Fruit fly (Drosophila melanogaster) whole organism, embryonic: ENCODE results near the gene CG17801.

Source experiments
- Abd-B ChIP-seq: fragments of 200-800 bp; sonication (Bioruptor generic); optimal IDR thresholded peaks from 2 replicates; lab custom pipeline; 2018; ENCODE audit warnings: missing biosample characterization, mild to moderate bottlenecking, missing genetic modification characterization, moderate library complexity
- CG10267 ChIP-seq: fragments of 200-800 bp; sonication (Bioruptor generic); optimal IDR thresholded peaks from 2 replicates; lab custom pipeline; 2018; ENCODE audit warnings: missing biosample characterization, mild to moderate bottlenecking, missing genetic modification characterization, moderate library complexity
- CG10274 ChIP-seq: fragments of 200-800 bp; sonication (Bioruptor generic); optimal IDR thresholded peaks from 3 replicates; lab custom pipeline; 2017; ENCODE audit warnings: missing biosample characterization, mild to moderate bottlenecking, missing genetic modification characterization
- CG11504 ChIP-seq: fragments of 200-800 bp; sonication (Bioruptor generic); optimal IDR thresholded peaks from 3 replicates; lab custom pipeline; 2019; ENCODE audit warnings: missing biosample characterization, mild to moderate bottlenecking, missing genetic modification characterization, moderate library complexity
- CG12391 ChIP-seq: fragments of 200-800 bp; sonication (Bioruptor generic); optimal IDR thresholded peaks from 3 replicates; lab custom pipeline; 2018; ENCODE audit warnings: missing biosample characterization, mild to moderate bottlenecking, missing genetic modification characterization, moderate library complexity
- CG15011 ChIP-seq: fragments of 200-800 bp; sonication (Bioruptor generic); optimal IDR thresholded peaks from 3 replicates; lab custom pipeline; 2018; ENCODE audit warnings: missing biosample characterization, mild to moderate bottlenecking, missing genetic modification characterization
- CG15479 ChIP-seq: fragments of 200-800 bp; sonication (Bioruptor generic); optimal IDR thresholded peaks from 3 replicates; lab custom pipeline; 2019; ENCODE audit warnings: missing biosample characterization, mild to moderate bottlenecking, missing genetic modification characterization, moderate library complexity
- CG1602 ChIP-seq: fragments of 200-800 bp; sonication (Bioruptor generic); optimal IDR thresholded peaks from 3 replicates; lab custom pipeline; 2016; ENCODE audit warnings: missing biosample characterization, missing genetic modification characterization
- CG17568 ChIP-seq: fragments of 200-800 bp; sonication (Bioruptor generic); optimal IDR thresholded peaks from 2 replicates; lab custom pipeline; 2018; ENCODE audit warnings: missing biosample characterization, mild to moderate bottlenecking, missing genetic modification characterization, moderate library complexity
- CG18599 ChIP-seq: fragments of 200-800 bp; sonication (Bioruptor generic); optimal IDR thresholded peaks from 3 replicates; lab custom pipeline; 2017; ENCODE audit warnings: missing biosample characterization, missing genetic modification characterization, mild to moderate bottlenecking, moderate library complexity, missing genetic modification reagents
- CG4424 ChIP-seq: fragments of 200-800 bp; sonication (Bioruptor generic); optimal IDR thresholded peaks from 3 replicates; lab custom pipeline; 2016; ENCODE audit warnings: missing biosample characterization, missing genetic modification characterization
- CG5953 ChIP-seq: fragments of 200-800 bp; sonication (Bioruptor generic); IDR thresholded peaks from 2 replicates; pipeline ENCODE4 v1.3.6; 2022; ENCODE audit warnings: missing biosample characterization, missing genetic modification characterization
- CG7556 ChIP-seq: fragments of 200-800 bp; sonication (Bioruptor generic); optimal IDR thresholded peaks from 2 replicates; lab custom pipeline; 2017; ENCODE audit warnings: missing biosample characterization, mild to moderate bottlenecking, missing genetic modification characterization
- CG7987 ChIP-seq: fragments of 200-800 bp; sonication (Bioruptor generic); optimal IDR thresholded peaks from 2 replicates; lab custom pipeline; 2018; ENCODE audit warnings: missing biosample characterization, mild to moderate bottlenecking, missing genetic modification characterization, moderate library complexity
- CG8924 ChIP-seq: fragments of 200-800 bp; optimal IDR thresholded peaks from 3 replicates; lab custom pipeline; 2019; ENCODE audit warnings: missing biosample characterization, mild to moderate bottlenecking, missing genetic modification characterization, moderate library complexity
- CG9215 ChIP-seq: fragments of 200-800 bp; sonication (Bioruptor generic); IDR thresholded peaks from 2 replicates; pipeline ENCODE4 v1.3.6; 2022; ENCODE audit warnings: missing biosample characterization, missing genetic modification characterization
- CoRest ChIP-seq: fragments of 200-800 bp; sonication (Bioruptor generic); optimal IDR thresholded peaks from 3 replicates; lab custom pipeline; 2018; ENCODE audit warnings: missing biosample characterization, mild to moderate bottlenecking, missing genetic modification characterization, moderate library complexity
- D ChIP-seq, 2 experiments: fragments of 200-800 bp in 1 of 2; fragments of >200 bp in 1 of 2; sonication (Bioruptor generic) in 1 of 2; optimal IDR thresholded peaks; 2 replicates in 1 of 2; 3 replicates in 1 of 2; lab custom pipeline; 2017; ENCODE audit warnings: mild to moderate bottlenecking in 1 of 2, missing biosample characterization in 1 of 2, missing genetic modification characterization in 1 of 2, missing genetic modification reagents in 1 of 2
- D19A ChIP-seq: fragments of 200-800 bp; optimal IDR thresholded peaks from 3 replicates; lab custom pipeline; 2019; ENCODE audit warnings: missing biosample characterization, mild to moderate bottlenecking, missing genetic modification characterization, moderate library complexity
- Dad ChIP-seq: fragments of 200-800 bp; sonication (Bioruptor generic); optimal IDR thresholded peaks from 3 replicates; lab custom pipeline; 2016; ENCODE audit warnings: missing biosample characterization, missing genetic modification characterization
- Dek ChIP-seq: fragments of 200-800 bp; sonication (Bioruptor generic); optimal IDR thresholded peaks from 3 replicates; lab custom pipeline; 2019; ENCODE audit warnings: missing biosample characterization, mild to moderate bottlenecking, missing genetic modification characterization, moderate library complexity
- Doc3 ChIP-seq: fragments of 200-800 bp; sonication (Bioruptor generic); IDR thresholded peaks from 3 replicates; pipeline ENCODE4 v1.3.6; 2022; ENCODE audit warnings: missing biosample characterization, missing genetic modification characterization; ENCODE audit not compliant: partially characterized antibody
- E2f2 ChIP-seq: fragments of 200-800 bp; sonication (Bioruptor generic); IDR thresholded peaks from 2 replicates; pipeline ENCODE4 v1.3.6; 2022; ENCODE audit warnings: missing biosample characterization, missing genetic modification characterization
- Fer3 ChIP-seq: fragments of 200-800 bp; sonication (Bioruptor generic); optimal IDR thresholded peaks from 2 replicates; lab custom pipeline; 2018; ENCODE audit warnings: missing biosample characterization, mild to moderate bottlenecking, missing genetic modification characterization, moderate library complexity
- GATAe ChIP-seq: fragments of 200-800 bp; sonication (Bioruptor generic); conservative IDR thresholded peaks from 2 replicates; pipeline ENCODE4 v1.3.6; 2022; ENCODE audit warnings: missing biosample characterization, missing genetic modification characterization
- Gsc ChIP-seq: fragments of 200-800 bp; sonication (Bioruptor generic); IDR thresholded peaks from 2 replicates; pipeline ENCODE4 v1.3.6; 2022; ENCODE audit warnings: missing biosample characterization, missing genetic modification characterization
- HLH3B ChIP-seq: fragments of 200-800 bp; sonication (Bioruptor generic); IDR thresholded peaks from 2 replicates; pipeline ENCODE4 v1.3.6; 2022; ENCODE audit warnings: missing biosample characterization, missing genetic modification characterization
- Hr3 ChIP-seq: fragments of 200-800 bp; sonication (Bioruptor generic); optimal IDR thresholded peaks from 3 replicates; lab custom pipeline; 2016; ENCODE audit warnings: missing biosample characterization, missing genetic modification characterization
- Hr78 ChIP-seq, 2 experiments: fragments of 200-800 bp in 1 of 2; fragments of >200 bp in 1 of 2; sonication (Bioruptor generic) in 1 of 2; optimal IDR thresholded peaks; 2 replicates each; lab custom pipeline; 2017 to 2019; ENCODE audit warnings: missing biosample characterization in 2 of 2, missing genetic modification characterization in 2 of 2, mild to moderate bottlenecking in 1 of 2, moderate library complexity in 1 of 2
- Meics ChIP-seq: fragments of 200-800 bp; sonication (Bioruptor generic); optimal IDR thresholded peaks from 2 replicates; lab custom pipeline; 2017; ENCODE audit warnings: missing biosample characterization, mild to moderate bottlenecking, missing genetic modification characterization
- NC2β ChIP-seq: fragments of 200-800 bp; sonication (Bioruptor generic); optimal IDR thresholded peaks from 2 replicates; lab custom pipeline; 2016; ENCODE audit warnings: missing biosample characterization, missing genetic modification characterization
- Ptx1 ChIP-seq: fragments of 200-800 bp; sonication (Bioruptor generic); IDR thresholded peaks from 2 replicates; pipeline ENCODE4 v1.3.6; 2022; ENCODE audit warnings: missing biosample characterization, missing genetic modification characterization
- Trl ChIP-seq, 3 experiments: fragments of >200 bp in 2 of 3; fragments of 200-800 bp in 1 of 3; sonication (Bioruptor generic) in 1 of 3; optimal IDR thresholded peaks; 2 replicates in 1 of 3; 3 replicates in 2 of 3; lab custom pipeline; 2016 to 2017; ENCODE audit warnings: missing biosample characterization in 1 of 3, missing genetic modification characterization in 1 of 3
- al ChIP-seq: fragments of 200-800 bp; sonication (Bioruptor generic); IDR thresholded peaks from 2 replicates; pipeline ENCODE4 v1.3.6; 2022; ENCODE audit warnings: missing biosample characterization, missing genetic modification characterization
- bowl ChIP-seq: fragments of 200-800 bp; sonication (Bioruptor generic); IDR thresholded peaks from 2 replicates; pipeline ENCODE4 v1.3.6; 2022; ENCODE audit warnings: missing biosample characterization, missing genetic modification characterization
- crol ChIP-seq: fragments of 200-800 bp; sonication (Bioruptor generic); IDR thresholded peaks from 2 replicates; pipeline ENCODE4 v1.3.6; 2022; ENCODE audit warnings: missing biosample characterization, missing genetic modification characterization
- dan ChIP-seq: fragments of 200-800 bp; sonication (Bioruptor generic); IDR thresholded peaks from 2 replicates; pipeline ENCODE4 v1.3.6; 2022; ENCODE audit warnings: missing biosample characterization, missing genetic modification characterization
- disco-r ChIP-seq: fragments of 200-800 bp; sonication (Bioruptor generic); optimal IDR thresholded peaks from 2 replicates; lab custom pipeline; 2016; ENCODE audit warnings: missing biosample characterization, missing genetic modification characterization
- dm ChIP-seq: fragments of 200-800 bp; sonication (Bioruptor generic); optimal IDR thresholded peaks from 3 replicates; lab custom pipeline; 2016; ENCODE audit warnings: missing biosample characterization, missing genetic modification characterization
- eyg ChIP-seq: fragments of 200-800 bp; sonication (Bioruptor generic); optimal IDR thresholded peaks from 3 replicates; lab custom pipeline; 2016; ENCODE audit warnings: missing biosample characterization, missing genetic modification characterization
- fd3F ChIP-seq: fragments of 200-800 bp; sonication (Bioruptor generic); optimal IDR thresholded peaks from 2 replicates; lab custom pipeline; 2018; ENCODE audit warnings: missing biosample characterization, mild to moderate bottlenecking, missing genetic modification characterization, moderate library complexity
- inv ChIP-seq: fragments of 200-800 bp; sonication (Bioruptor generic); IDR thresholded peaks from 2 replicates; pipeline ENCODE4 v1.3.6; 2022; ENCODE audit warnings: missing biosample characterization, missing genetic modification characterization; ENCODE audit not compliant: partially characterized antibody
- nerfin-1 ChIP-seq: fragments of 200-800 bp; sonication (Bioruptor generic); optimal IDR thresholded peaks from 3 replicates; lab custom pipeline; 2019; ENCODE audit warnings: missing biosample characterization, mild to moderate bottlenecking, missing genetic modification characterization, moderate library complexity
- row ChIP-seq: fragments of 200-800 bp; sonication (Bioruptor generic); IDR thresholded peaks from 3 replicates; pipeline ENCODE4 v1.3.6; 2022; ENCODE audit warnings: missing biosample characterization, missing genetic modification characterization
- sc ChIP-seq, 3 experiments: fragments of >200 bp in 2 of 3; fragments of 200-800 bp in 1 of 3; sonication (Bioruptor generic) in 1 of 3; optimal IDR thresholded peaks; 2 replicates in 2 of 3; 3 replicates in 1 of 3; lab custom pipeline; 2017; ENCODE audit warnings: mild to moderate bottlenecking in 1 of 3, missing biosample characterization in 1 of 3, missing genetic modification characterization in 1 of 3, missing genetic modification reagents in 1 of 3
- sna ChIP-seq: fragments of 200-800 bp; sonication (Bioruptor generic); IDR thresholded peaks from 2 replicates; pipeline ENCODE4 v1.3.6; 2022; ENCODE audit warnings: missing biosample characterization, missing genetic modification characterization; ENCODE audit not compliant: partially characterized antibody
- sr ChIP-seq: fragments of 200-800 bp; sonication (Bioruptor generic); IDR thresholded peaks from 3 replicates; pipeline ENCODE4 v1.3.6; 2022; ENCODE audit warnings: missing biosample characterization, missing genetic modification characterization
- sug ChIP-seq: fragments of 200-800 bp; optimal IDR thresholded peaks from 2 replicates; lab custom pipeline; 2019; ENCODE audit warnings: missing biosample characterization, mild to moderate bottlenecking, missing genetic modification characterization, moderate library complexity
- toy ChIP-seq: fragments of 200-800 bp; sonication (Bioruptor generic); IDR thresholded peaks from 2 replicates; pipeline ENCODE4 v1.3.6; 2022; ENCODE audit warnings: missing biosample characterization, missing genetic modification characterization

The CG17801 gene

dm6 chr3R:17828653-17829052 is 21.8 kb upstream of the CG17801 start (continued):
- peak; percentile 9 for TF ChIP-seq CG7556
- no peak for TF ChIP-seq CG4424
- TF ChIP-seq dm (GFP tag; lab: Kevin White, UChicago): no peak
- TF ChIP-seq Ptx1 (GFP tag; lab: Robert Waterston, UW): 0 out of 2 replicates have a peak, but pooled peaks have one; percentile 7
- TF ChIP-seq HLH3B: no peak
- TF ChIP-seq CG7987 (GFP tag; lab: Kevin White, UChicago): peak; percentile 17
- TF ChIP-seq CG10267 (tag; lab: Kevin White, UChicago): no peak
- TF ChIP-seq CG11504: peak; percentile 17
- TF ChIP-seq al (GFP tag; lab: Robert Waterston, UW): no peak
- TF ChIP-seq CG15011 (GFP tag; lab: Kevin White, UChicago): no peak
- TF ChIP-seq Fer3 (tag; lab: Kevin White, UChicago): no peak
- no peak; the same call in 1 of the 2 replicates for TF ChIP-seq GATAe (GFP tag; lab: Robert Waterston, UW)
- TF ChIP-seq toy: no peak
- peak; percentile 31 for TF ChIP-seq nerfin-1
- TF ChIP-seq CG17568 (GFP tag; lab: Kevin White, UChicago): peak; percentile 47
- no peak for TF ChIP-seq CG1602 (GFP tag; lab: Kevin White, UChicago)
- TF ChIP-seq disco-r (GFP tag; lab: Kevin White, UChicago): no peak
- no peak for TF ChIP-seq Trl (optimal IDR thresholded peaks at IDR 0.05; lab: Kevin White, UChicago)
- TF ChIP-seq Trl (GFP tag; optimal IDR thresholded peaks at IDR 0.05; lab: Kevin White, UChicago): no peak
- no peak for TF ChIP-seq row
- TF ChIP-seq CG9215 (GFP tag; lab: Robert Waterston, UW): no peak
- no peak for TF ChIP-seq E2f2 (GFP tag; lab: Robert Waterston, UW)
- no peak for TF ChIP-seq D (optimal IDR thresholded peaks at IDR 0.05; lab: Kevin White, UChicago)
- TF ChIP-seq D (GFP tag; optimal IDR thresholded peaks at IDR 0.05; lab: Kevin White, UChicago): peak; percentile 25
- no peak for TF ChIP-seq sc (optimal IDR thresholded peaks at IDR 0.05; lab: Kevin White, UChicago)
- TF ChIP-seq sc (GFP tag; optimal IDR thresholded peaks at IDR 0.05; lab: Kevin White, UChicago): peak; percentile 32
- TF ChIP-seq NC2β (GFP tag; lab: Kevin White, UChicago): no peak
- TF ChIP-seq Dek (tag; lab: Kevin White, UChicago): no peak
- TF ChIP-seq eyg (GFP tag; lab: Kevin White, UChicago): no peak
- no peak for TF ChIP-seq fd3F
- TF ChIP-seq Dad (GFP tag; lab: Kevin White, UChicago): no peak
- TF ChIP-seq CG5953: no peak; the same call in 1 of the 2 replicates
- TF ChIP-seq CG10274: no peak
- TF ChIP-seq CG8924 (tag; lab: Kevin White, UChicago): peak; percentile 28
- peak; percentile 15 for TF ChIP-seq D19A (tag; lab: Kevin White, UChicago)
- no peak for TF ChIP-seq sna (GFP tag; lab: Robert Waterston, UW)
- TF ChIP-seq CG12391 (tag; lab: Kevin White, UChicago): no peak
- TF ChIP-seq bowl (GFP tag; lab: Robert Waterston, UW): no peak
- TF ChIP-seq CG15479: no peak
- no peak for TF ChIP-seq dan (GFP tag; lab: Robert Waterston, UW)
- TF ChIP-seq inv (GFP tag; lab: Robert Waterston, UW): no peak
- TF ChIP-seq Gsc (GFP tag; lab: Robert Waterston, UW): no peak
- TF ChIP-seq CG18599 (GFP tag; lab: Kevin White, UChicago): peak; percentile 24
- no peak for TF ChIP-seq Meics (GFP tag; lab: Kevin White, UChicago)
- no peak for TF ChIP-seq Hr3
- peak in 1 of 2 experiments; percentile 53 for TF ChIP-seq Hr78 (GFP tag; optimal IDR thresholded peaks at IDR 0.05; lab: Kevin White, UChicago)
- TF ChIP-seq CoRest (tag; lab: Kevin White, UChicago): peak; percentile 11
- TF ChIP-seq Abd-B (GFP tag; lab: Kevin White, UChicago): no peak
- TF ChIP-seq crol (GFP tag; lab: Robert Waterston, UW): peak; percentile 68
- peak; percentile 41 for TF ChIP-seq sug (tag; lab: Kevin White, UChicago)
- no peak for TF ChIP-seq sr
- TF ChIP-seq Doc3: no peak
